Fruit fly (Drosophila melanogaster) Kc167 (cell line): ENCODE results near the gene IM33.

Experiments
- Myc ChIP-seq: fragments of >200 bp; optimal IDR thresholded peaks from 2 replicates; lab custom pipeline; 2017; ENCODE audit warnings: missing external identifiers
- Sin3A ChIP-seq: fragments of >200 bp; optimal IDR thresholded peaks from 2 replicates; lab custom pipeline; 2018; ENCODE audit warnings: missing external identifiers
- h ChIP-seq: fragments of >200 bp; optimal IDR thresholded peaks from 3 replicates; lab custom pipeline; 2018; ENCODE audit warnings: missing external identifiers
- insv ChIP-seq: fragments of >200 bp; optimal IDR thresholded peaks from 3 replicates; lab custom pipeline; 2018; ENCODE audit warnings: missing external identifiers
- psq ChIP-seq: fragments of >200 bp; optimal IDR thresholded peaks from 2 replicates; lab custom pipeline; 2017; ENCODE audit warnings: missing external identifiers
- ttk ChIP-seq: sonication (Bioruptor generic); optimal IDR thresholded peaks from 2 replicates; lab custom pipeline; 2017; ENCODE audit warnings: missing external identifiers

Gene IM33

dm6 chr2L:3693082-3693481 is 3.4 kb downstream of the IM33 start, which contains the start of gene CG3513:
TSS of gene CG3513 (minus strand) at chr2L:3693182.
- TF ChIP-seq insv = no peak
- no peak for TF ChIP-seq Myc (lab: Kevin White, UChicago)
- TF ChIP-seq Sin3A (lab: Kevin White, UChicago) = no peak
- no peak for TF ChIP-seq h (lab: Kevin White, UChicago)
- no peak for TF ChIP-seq psq (lab: Kevin White, UChicago)
- no peak for TF ChIP-seq ttk (lab: Kevin White, UChicago)

DNA sequence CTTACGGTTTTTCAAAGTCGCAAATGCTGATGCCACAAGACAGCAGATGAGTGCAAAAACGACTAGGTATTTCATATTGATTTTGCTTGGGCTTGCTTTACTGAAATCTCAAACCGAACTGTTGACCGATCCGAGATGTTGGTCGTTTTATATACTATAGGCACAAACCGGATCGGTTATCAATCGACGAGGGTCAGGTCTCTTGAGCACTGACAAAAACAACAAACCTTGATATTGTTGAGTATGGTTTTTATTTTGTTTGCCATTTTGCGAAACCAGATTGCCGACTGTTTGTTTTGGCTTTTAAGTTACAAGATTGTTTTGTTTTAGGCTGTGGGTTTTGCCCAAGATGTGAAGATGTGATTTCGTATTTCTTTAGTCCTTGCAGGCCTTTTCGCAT is 4.0 kb downstream of the IM33 start, which contains the start of gene CG16704:
TSS of gene CG16704 (minus strand) at position 122 of the 400 bp plus-strand sequence.
- no peak for TF ChIP-seq insv
- TF ChIP-seq psq (lab: Kevin White, UChicago) = no peak
- TF ChIP-seq Myc (lab: Kevin White, UChicago) = no peak

DNA sequence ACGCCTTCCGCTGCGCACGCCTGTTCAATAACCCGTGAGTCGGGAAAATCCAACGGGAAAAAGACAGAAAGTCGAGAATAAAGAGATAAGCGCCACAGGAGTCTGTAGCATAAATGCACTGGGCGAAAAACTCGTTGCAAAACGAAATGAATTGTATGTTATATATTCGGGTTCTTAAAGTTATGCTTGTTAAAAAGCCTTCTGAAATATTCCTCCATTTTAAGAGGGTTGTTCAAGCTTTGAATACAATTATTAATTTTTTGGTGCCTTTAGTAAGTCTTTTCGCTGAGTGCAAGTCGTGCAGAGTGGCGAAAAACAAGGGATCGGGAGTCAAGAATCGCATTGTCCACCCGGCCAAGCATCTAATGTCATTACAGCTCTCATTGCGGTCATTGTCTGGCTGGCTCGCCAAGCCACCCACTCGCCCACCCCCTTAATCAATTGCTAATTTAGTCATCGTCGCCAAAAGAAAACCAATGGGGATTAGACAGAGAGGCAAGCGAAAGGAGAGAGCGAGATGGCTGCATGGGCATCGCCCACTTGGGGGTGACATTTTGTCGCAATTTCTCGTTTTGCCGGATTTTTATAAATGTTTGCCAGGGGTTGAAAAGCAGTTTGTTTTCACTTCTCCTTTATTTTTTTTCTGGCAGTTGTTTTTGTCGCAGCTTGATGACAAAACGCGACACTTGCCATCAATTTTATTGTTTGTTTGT is 11.2 kb downstream of the IM33 start:
- TF ChIP-seq h (lab: Kevin White, UChicago) (no peak), Myc (lab: Kevin White, UChicago) (no peak), insv (no peak), Sin3A (lab: Kevin White, UChicago) (no peak), psq (lab: Kevin White, UChicago) (no peak), ttk (lab: Kevin White, UChicago) (no peak)

DNA sequence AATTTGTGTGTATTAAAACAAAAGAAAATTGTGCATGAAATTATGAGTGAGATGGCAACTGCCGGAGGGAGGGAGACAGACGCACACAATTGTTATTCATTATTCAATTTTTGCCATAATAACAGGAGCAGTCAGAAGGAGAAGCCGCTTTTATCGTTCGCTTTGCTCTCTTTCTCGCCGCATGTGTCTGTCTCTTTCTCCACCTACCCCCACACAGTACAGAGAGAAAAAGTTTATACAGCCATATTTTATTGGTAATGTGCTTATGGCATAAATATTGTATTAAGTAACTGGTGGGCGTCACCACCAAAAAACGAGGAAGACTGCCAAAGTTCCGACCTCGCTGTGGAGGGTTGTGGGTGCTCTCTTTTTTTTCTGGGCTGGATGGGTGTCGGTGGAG is 14.0 kb downstream of the IM33 start:
- TF ChIP-seq Myc (lab: Kevin White, UChicago) (no peak), ttk (lab: Kevin White, UChicago) (no peak), psq (lab: Kevin White, UChicago) (no peak), h (lab: Kevin White, UChicago) (no peak), Sin3A (lab: Kevin White, UChicago) (no peak), insv (no peak)

- TF ChIP-seq ttk (lab: Kevin White, UChicago) (no peak), Myc (lab: Kevin White, UChicago) (no peak), psq (lab: Kevin White, UChicago) (no peak), insv (no peak), Sin3A (lab: Kevin White, UChicago) (no peak), h (lab: Kevin White, UChicago) (no peak)
Observed at dm6 chr2L:3681338-3681737, 15.1 kb downstream of the IM33 start.

DNA sequence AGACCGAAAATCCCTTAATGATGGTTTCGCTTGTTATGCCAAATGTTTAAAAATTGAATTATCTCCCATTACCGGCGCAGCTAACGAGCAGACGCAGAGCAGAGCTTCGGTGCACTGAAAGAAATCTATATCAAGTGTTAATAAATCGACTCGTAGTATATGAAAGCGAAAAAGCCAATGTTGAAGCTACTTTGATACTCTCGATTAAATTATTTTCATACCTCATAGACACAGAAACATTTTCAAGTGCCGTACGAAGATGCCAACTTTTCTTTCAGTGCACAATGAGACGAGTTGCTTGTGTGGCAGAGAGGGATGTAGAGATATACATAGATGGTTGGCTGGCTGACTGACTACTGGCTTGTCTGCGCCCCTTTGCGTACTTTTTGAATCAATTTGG is 20.7 kb downstream of the IM33 start:
- TF ChIP-seq psq (lab: Kevin White, UChicago) = no peak
- TF ChIP-seq insv = no peak
- TF ChIP-seq ttk (lab: Kevin White, UChicago) = no peak
- TF ChIP-seq Myc (lab: Kevin White, UChicago) = no peak
- no peak for TF ChIP-seq Sin3A (lab: Kevin White, UChicago)

DNA sequence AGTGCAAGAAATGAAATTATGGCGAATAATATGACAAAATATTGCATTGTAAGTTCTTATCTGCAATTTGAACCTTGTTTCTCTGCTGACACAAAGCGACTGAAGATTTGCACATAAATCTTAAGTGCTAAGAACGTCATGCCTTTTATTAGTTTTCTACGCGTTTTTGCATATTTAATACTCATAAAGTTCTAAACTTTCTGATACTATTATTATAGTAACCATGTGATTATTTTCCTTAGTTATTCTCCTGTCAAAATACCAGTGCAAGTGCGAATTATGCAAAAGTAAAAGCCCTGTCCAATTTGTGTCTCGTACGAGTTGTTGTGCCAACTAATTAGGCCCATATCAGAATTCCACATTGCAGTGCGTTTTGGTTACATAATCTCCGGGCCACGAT is 26.0 kb downstream of the IM33 start, which contains the start of gene Sfp24Bc:
TSS of gene Sfp24Bc (minus strand) at position 101 of the 400 bp plus-strand sequence.
- no peak for TF ChIP-seq Myc (lab: Kevin White, UChicago)
- no peak for TF ChIP-seq insv
- TF ChIP-seq ttk (lab: Kevin White, UChicago) = no peak
- TF ChIP-seq Sin3A (lab: Kevin White, UChicago) = no peak
- TF ChIP-seq psq (lab: Kevin White, UChicago) = no peak
- no peak for TF ChIP-seq h (lab: Kevin White, UChicago)

DNA sequence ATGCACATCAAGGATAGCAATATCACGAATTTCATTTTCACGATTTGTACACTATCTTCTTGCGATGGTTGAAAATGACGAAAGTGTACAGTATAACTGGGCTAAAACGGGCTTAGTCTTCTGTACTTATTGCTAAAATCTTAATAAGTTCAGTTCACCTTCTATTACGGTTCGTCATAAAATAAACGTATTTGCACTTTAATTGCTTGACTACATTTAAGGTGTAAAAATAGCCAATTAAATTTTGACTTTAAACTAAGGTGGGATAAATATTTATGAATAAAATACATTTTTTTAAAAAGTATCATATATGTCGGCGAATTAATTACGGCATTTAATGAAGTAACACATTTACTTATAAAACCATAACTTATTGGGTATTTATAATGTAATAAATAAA is 26.8 kb downstream of the IM33 start, which contains the start of gene Sfp24Bb:
TSS of gene Sfp24Bb (minus strand) at position 101 of the 400 bp plus-strand sequence.
- TF ChIP-seq psq (lab: Kevin White, UChicago) = no peak
- no peak for TF ChIP-seq ttk (lab: Kevin White, UChicago)
- TF ChIP-seq insv = no peak
- no peak for TF ChIP-seq Sin3A (lab: Kevin White, UChicago)
- no peak for TF ChIP-seq h (lab: Kevin White, UChicago)
- no peak for TF ChIP-seq Myc (lab: Kevin White, UChicago)

- TF ChIP-seq Myc (lab: Kevin White, UChicago) (no peak), psq (lab: Kevin White, UChicago) (no peak), insv (no peak), ttk (lab: Kevin White, UChicago) (no peak), Sin3A (lab: Kevin White, UChicago) (no peak), h (lab: Kevin White, UChicago) (no peak)
Observed at dm6 chr2L:3669034-3669433, 27.4 kb downstream of the IM33 start, which contains the start of gene Sfp24Bd. TSS of gene Sfp24Bd (minus strand) at chr2L:3669134.

- TF ChIP-seq psq (lab: Kevin White, UChicago) (no peak), Myc (lab: Kevin White, UChicago) (no peak)
Observed at dm6 chr2L:3668451-3668850, 28.0 kb downstream of the IM33 start, which contains the start of gene Sfp24Ba. TSS of gene Sfp24Ba (minus strand) at chr2L:3668551.

DNA sequence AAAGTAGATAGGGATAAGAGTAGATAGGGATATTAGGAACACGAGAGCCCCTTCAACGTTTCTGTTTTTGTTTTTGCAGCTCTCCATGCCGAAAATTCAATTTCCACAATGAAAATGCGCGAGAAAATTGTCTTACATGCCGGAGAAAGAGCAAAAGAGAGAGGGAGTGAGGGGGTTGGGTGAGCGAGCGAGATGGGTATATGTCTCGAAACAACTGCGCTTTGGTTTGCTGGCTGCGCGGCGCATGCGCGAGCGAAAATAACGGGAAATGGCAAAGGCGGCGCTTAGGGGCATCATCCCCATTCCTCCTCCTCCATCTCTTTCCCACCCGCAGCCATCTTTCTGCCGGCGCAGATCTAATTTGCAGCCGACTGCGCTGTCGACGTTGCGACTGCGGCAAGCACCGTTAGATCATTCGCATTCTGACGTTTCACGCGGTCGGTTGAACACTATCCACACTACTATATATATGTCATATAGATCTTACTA is 34.1 kb downstream of the IM33 start, which contains the start of gene Drgx:
TSS of gene Drgx (plus strand) at position 439 of the 489 bp plus-strand sequence.
- TF ChIP-seq insv = no peak
- no peak for TF ChIP-seq h (lab: Kevin White, UChicago)
- no peak for TF ChIP-seq psq (lab: Kevin White, UChicago)
- TF ChIP-seq ttk (lab: Kevin White, UChicago) = no peak
- no peak for TF ChIP-seq Myc (lab: Kevin White, UChicago)
- no peak for TF ChIP-seq Sin3A (lab: Kevin White, UChicago)
